Fruit fly (Drosophila melanogaster) whole organism, pupa: ENCODE data around the gene Atx-1.

Experiments
- CG10348 ChIP-seq: fragments of 200-800 bp; sonication (Bioruptor generic); IDR thresholded peaks from 2 replicates; pipeline ENCODE4 v1.3.6; 2022; ENCODE audit warnings: missing biosample characterization, missing genetic modification characterization
- CG12605 ChIP-seq: fragments of 200-800 bp; sonication (Bioruptor generic); IDR thresholded peaks from 2 replicates; pipeline ENCODE4 v1.3.6; 2022; ENCODE audit warnings: missing biosample characterization, missing genetic modification characterization
- CG13204 ChIP-seq: fragments of 200-800 bp; sonication (Bioruptor generic); optimal IDR thresholded peaks from 2 replicates; lab custom pipeline; 2018; ENCODE audit warnings: missing biosample characterization, mild to moderate bottlenecking, missing genetic modification characterization, moderate library complexity
- CG14655 ChIP-seq: fragments of 200-800 bp; sonication (Bioruptor generic); optimal IDR thresholded peaks from 3 replicates; lab custom pipeline; 2017; ENCODE audit warnings: mild to moderate bottlenecking, missing biosample characterization, missing genetic modification reagents, missing genetic modification characterization
- CG15710 ChIP-seq: fragments of 200-800 bp; sonication (Bioruptor generic); optimal IDR thresholded peaks from 2 replicates; lab custom pipeline; 2018; ENCODE audit warnings: missing biosample characterization, mild to moderate bottlenecking, missing genetic modification characterization, moderate library complexity
- CG17806 ChIP-seq: fragments of 200-800 bp; sonication (Bioruptor generic); optimal IDR thresholded peaks from 2 replicates; lab custom pipeline; 2018; ENCODE audit warnings: missing biosample characterization, mild to moderate bottlenecking, missing genetic modification characterization, moderate library complexity
- CG32121 ChIP-seq: fragments of 200-800 bp; sonication (Bioruptor generic); IDR thresholded peaks from 2 replicates; pipeline ENCODE4 v1.3.6; 2022; ENCODE audit warnings: missing biosample characterization, missing genetic modification characterization
- CG34367 ChIP-seq: fragments of 200-800 bp; sonication (Bioruptor generic); optimal IDR thresholded peaks from 2 replicates; lab custom pipeline; 2018; ENCODE audit warnings: missing biosample characterization, mild to moderate bottlenecking, missing genetic modification characterization
- CG4496 ChIP-seq: fragments of 200-800 bp; sonication (Bioruptor generic); IDR thresholded peaks from 3 replicates; pipeline ENCODE4 v1.3.6; 2022; ENCODE audit warnings: missing biosample characterization, missing genetic modification characterization
- CG8159 ChIP-seq: fragments of 200-800 bp; sonication (Bioruptor generic); optimal IDR thresholded peaks from 3 replicates; lab custom pipeline; 2018; ENCODE audit warnings: missing biosample characterization, mild to moderate bottlenecking, missing genetic modification characterization, moderate library complexity
- CG8301 ChIP-seq: fragments of 200-800 bp; sonication (Bioruptor generic); optimal IDR thresholded peaks from 2 replicates; lab custom pipeline; 2018; ENCODE audit warnings: missing biosample characterization, mild to moderate bottlenecking, missing genetic modification characterization
- CG9948 ChIP-seq: fragments of 200-800 bp; sonication (Bioruptor generic); optimal IDR thresholded peaks from 2 replicates; lab custom pipeline; 2018; ENCODE audit warnings: missing biosample characterization, mild to moderate bottlenecking, missing genetic modification characterization, moderate library complexity
- D1 ChIP-seq: fragments of 200-800 bp; sonication (Bioruptor generic); optimal IDR thresholded peaks from 2 replicates; lab custom pipeline; 2018; ENCODE audit warnings: missing biosample characterization, mild to moderate bottlenecking, missing genetic modification characterization, moderate library complexity
- EcR ChIP-seq: fragments of 200-800 bp; sonication (Bioruptor generic); optimal IDR thresholded peaks from 3 replicates; lab custom pipeline; 2019; ENCODE audit warnings: missing biosample characterization, missing genetic modification characterization, mild to moderate bottlenecking, moderate library complexity, missing genetic modification reagents
- Ets98B ChIP-seq: fragments of 200-800 bp; sonication (Bioruptor generic); IDR thresholded peaks from 2 replicates; pipeline ENCODE4 v1.3.6; 2022; ENCODE audit warnings: missing biosample characterization, missing genetic modification characterization
- Pif1A ChIP-seq: fragments of 200-800 bp; sonication (Bioruptor generic); optimal IDR thresholded peaks from 3 replicates; lab custom pipeline; 2016; ENCODE audit warnings: missing biosample characterization, missing genetic modification characterization
- Pif1B ChIP-seq: fragments of 200-800 bp; sonication (Bioruptor generic); optimal IDR thresholded peaks from 3 replicates; lab custom pipeline; 2016; ENCODE audit warnings: missing biosample characterization, missing genetic modification characterization
- Snoo ChIP-seq: fragments of 200-800 bp; sonication (Bioruptor generic); optimal IDR thresholded peaks from 3 replicates; lab custom pipeline; 2017; ENCODE audit warnings: missing biosample characterization, mild to moderate bottlenecking, missing genetic modification characterization, inconsistent platforms
- fd96Ca ChIP-seq: fragments of 200-800 bp; sonication (Bioruptor generic); IDR thresholded peaks from 3 replicates; pipeline ENCODE4 v1.3.6; 2022; ENCODE audit warnings: missing biosample characterization, missing genetic modification characterization
- gl ChIP-seq: fragments of 200-800 bp; sonication (Bioruptor generic); optimal IDR thresholded peaks from 2 replicates; lab custom pipeline; 2018; ENCODE audit warnings: missing biosample characterization, mild to moderate bottlenecking, missing genetic modification characterization
- rn ChIP-seq: fragments of 200-800 bp; sonication (Bioruptor generic); IDR thresholded peaks from 2 replicates; pipeline ENCODE4 v1.3.6; 2022; ENCODE audit warnings: missing biosample characterization, missing genetic modification characterization

Atx-1 gene

DNA sequence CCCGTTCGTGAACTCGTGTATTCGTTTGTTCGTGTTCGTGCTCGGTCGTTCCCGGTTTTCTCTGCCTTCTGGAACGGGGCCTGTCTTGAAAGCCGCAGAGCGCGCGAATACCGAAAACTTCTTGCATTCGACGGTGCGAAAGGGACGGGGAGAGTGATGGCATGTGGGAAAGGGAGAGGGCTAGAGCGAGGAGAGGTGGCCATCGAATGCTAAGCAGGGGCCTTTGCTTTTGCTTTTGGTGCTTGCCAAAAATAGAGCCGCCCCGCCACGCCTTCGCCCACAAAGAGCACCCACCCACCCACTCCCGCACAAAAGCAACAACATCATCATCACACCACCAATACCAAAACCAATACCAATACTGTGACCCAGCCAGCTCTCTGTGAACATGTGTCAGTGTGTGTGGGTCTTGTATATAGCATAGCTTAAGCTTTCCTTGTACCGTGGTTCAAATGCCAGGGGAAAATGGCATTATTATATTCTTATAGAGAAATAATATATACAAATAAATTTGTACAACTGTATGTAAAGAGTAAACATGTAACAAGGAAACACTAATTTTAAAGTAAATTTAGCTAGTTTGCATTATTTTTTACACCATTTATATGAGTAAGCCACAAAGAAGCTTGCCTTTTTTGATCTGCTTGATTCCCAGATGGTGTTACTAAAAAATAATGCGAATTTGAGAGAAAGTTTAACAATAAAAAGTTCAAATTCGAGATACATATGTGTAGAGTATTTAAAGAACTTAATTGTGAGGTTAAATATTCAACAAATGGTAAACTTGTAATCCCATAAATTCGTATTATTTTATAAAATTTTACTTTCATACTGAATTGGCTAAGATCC lies 44.4 kb downstream of the Atx-1 start, which contains the start of gene CG14434:
TSS of gene CG14434 (minus strand) at position 20 of the 849 bp plus-strand sequence.
- TF ChIP-seq gl (tag; lab: Kevin White, UChicago) (no peak), CG8159 (peak; percentile 87), Pif1A (GFP tag; lab: Kevin White, UChicago) (peak; percentile 70), CG32121 (no peak; the same call in 1 of the 2 replicates), CG9948 (tag; lab: Kevin White, UChicago) (peak; percentile 83), CG13204 (GFP tag; lab: Kevin White, UChicago) (peak; percentile 19), fd96Ca (GFP tag; lab: Robert Waterston, UW) (no peak), CG8301 (tag; lab: Kevin White, UChicago) (peak; percentile 79), EcR (peak; percentile 21), CG4496 (GFP tag; lab: Robert Waterston, UW) (peak; percentile 3; the same call in 2 of the 3 replicates), Ets98B (peak; percentile 5), rn (no peak), D1 (peak; percentile 28), CG14655 (peak; percentile 92), Snoo (tag; lab: Kevin White, UChicago) (peak; percentile 70), CG34367 (tag; lab: Kevin White, UChicago) (peak; percentile 62), CG10348 (GFP tag; lab: Robert Waterston, UW) (no peak), CG17806 (tag; lab: Kevin White, UChicago) (peak; percentile 62), CG15710 (peak; percentile 72), CG12605 (GFP tag; lab: Robert Waterston, UW) (no peak), Pif1B (GFP tag; lab: Kevin White, UChicago) (peak; percentile 56)

DNA sequence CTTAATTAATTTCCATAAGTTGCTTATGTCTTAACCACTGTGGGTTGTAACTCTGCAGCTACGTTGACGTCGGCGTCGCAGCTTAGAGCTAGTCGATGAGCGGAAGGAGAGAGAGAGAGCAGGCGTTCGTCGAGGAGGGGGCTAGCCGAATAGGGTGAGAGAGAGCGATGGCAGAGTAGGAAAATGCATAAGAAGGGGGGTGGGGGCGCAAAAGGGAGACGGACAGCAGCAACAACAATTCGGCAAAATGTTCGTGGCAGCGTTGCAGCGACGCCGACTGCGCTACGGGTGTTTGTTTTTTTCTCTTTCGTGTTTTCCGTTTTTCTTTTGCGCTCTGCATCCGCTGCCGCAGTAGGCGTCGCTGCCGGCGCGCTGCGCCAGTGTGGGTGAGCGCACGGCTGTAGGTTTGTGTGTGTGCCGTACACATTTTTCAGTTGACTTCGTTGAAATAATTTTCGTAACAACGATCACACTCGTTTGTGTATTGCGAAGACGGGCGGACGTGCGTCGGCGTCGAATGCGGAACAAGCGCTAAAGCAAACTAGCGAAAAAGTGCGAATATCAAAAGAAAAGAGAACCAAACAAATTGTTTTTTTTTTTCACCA lies 45.1 kb downstream of the Atx-1 start:
- no peak for TF ChIP-seq Pif1A (GFP tag; lab: Kevin White, UChicago)
- no peak for TF ChIP-seq CG10348 (GFP tag; lab: Robert Waterston, UW)
- TF ChIP-seq CG4496 (GFP tag; lab: Robert Waterston, UW): peak; percentile 52
- TF ChIP-seq CG9948 (tag; lab: Kevin White, UChicago): peak; percentile 12
- TF ChIP-seq CG13204 (GFP tag; lab: Kevin White, UChicago): peak; percentile 65
- peak; percentile 62 for TF ChIP-seq EcR
- no peak for TF ChIP-seq D1
- TF ChIP-seq CG17806 (tag; lab: Kevin White, UChicago): no peak
- peak; percentile 63 for TF ChIP-seq CG12605 (GFP tag; lab: Robert Waterston, UW)
- TF ChIP-seq CG8301 (tag; lab: Kevin White, UChicago): no peak
- no peak for TF ChIP-seq CG14655
- TF ChIP-seq rn: no peak
- TF ChIP-seq gl (tag; lab: Kevin White, UChicago): no peak
- TF ChIP-seq Pif1B (GFP tag; lab: Kevin White, UChicago): no peak
- no peak for TF ChIP-seq CG34367 (tag; lab: Kevin White, UChicago)
- peak; percentile 34; the same call in 1 of the 2 replicates for TF ChIP-seq Ets98B
- peak; percentile 30; the same call in 1 of the 2 replicates for TF ChIP-seq CG32121
- no peak for TF ChIP-seq CG8159
- peak; percentile 55; the same call in 1 of the 3 replicates for TF ChIP-seq fd96Ca (GFP tag; lab: Robert Waterston, UW)

DNA sequence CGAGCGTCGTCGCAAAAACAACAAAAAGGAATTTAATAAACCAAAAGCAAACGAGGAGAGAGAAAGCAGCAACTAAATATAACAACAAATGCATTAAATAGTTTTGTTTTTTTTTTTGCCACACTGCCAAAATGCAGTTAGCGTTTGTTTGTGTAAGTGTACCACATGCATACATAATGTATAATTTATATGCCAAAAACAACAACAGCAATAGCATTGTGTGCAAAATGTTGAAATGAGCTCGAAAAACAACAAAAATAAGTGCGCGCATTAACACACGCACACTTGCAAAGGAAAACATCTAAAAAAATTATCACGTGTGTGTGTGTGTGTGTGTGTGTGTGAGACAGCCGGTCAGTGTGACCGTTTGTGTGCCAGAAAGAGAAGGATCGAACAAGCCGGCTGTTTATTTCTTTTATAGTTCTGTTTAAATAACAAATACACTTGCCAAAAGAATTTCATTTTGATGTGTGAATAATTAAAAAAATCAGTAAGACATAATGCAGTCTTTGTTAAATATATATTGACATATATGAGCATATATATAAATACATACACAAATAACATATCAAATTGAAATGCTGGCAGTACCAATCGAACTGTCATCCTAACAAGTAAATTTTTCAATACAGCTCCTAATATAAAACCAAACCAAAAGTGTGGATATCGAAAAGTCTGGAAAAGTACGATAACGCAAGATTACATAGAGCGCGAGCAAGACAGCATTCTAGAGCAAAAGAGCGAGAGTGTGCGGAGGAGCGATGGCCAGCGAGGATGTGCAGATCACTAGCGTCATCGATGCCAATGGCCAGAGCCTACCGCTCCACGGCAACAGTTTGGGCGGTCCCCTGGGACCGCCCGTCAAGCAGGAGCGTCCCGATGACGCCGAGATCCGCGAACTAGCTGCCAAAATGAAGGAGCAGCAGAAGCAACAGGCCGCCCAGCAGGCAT lies 45.9 kb downstream of the Atx-1 start:
- TF ChIP-seq CG4496 (GFP tag; lab: Robert Waterston, UW) (0 out of 3 replicates have a peak, but pooled peaks have one; percentile 10), CG8301 (tag; lab: Kevin White, UChicago) (no peak), CG8159 (no peak), CG15710 (no peak), CG12605 (GFP tag; lab: Robert Waterston, UW) (no peak)

DNA sequence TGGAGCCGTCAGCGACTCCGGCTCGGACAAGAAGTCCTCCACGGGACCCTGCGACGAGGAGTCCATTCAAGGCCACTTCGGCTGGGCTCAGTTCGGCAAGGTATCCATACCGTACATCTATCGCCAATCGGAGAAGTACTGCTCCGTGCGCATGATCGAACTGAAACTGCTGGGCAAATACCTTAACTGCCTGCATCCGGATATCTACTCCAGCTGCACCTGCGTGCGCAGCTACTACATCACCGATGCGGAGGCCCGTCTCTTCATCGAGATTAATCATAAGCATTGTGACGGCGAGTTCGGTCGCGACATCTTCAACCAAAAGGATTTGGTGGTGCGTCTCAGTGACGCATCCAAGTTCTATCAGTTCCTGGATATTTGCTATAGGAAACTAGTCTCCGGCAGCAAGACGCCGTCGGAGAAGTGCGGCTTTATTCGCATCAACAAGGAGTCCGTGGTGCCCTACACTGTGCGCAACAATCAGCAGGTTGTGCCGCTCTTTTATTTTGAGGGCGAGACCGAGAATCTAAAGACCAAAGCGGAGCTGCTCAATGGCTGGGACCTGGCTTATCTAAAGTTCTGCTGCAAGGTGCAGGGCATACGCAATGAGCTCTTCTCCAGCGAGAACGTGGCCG lies 46.9 kb downstream of the Atx-1 start:
- TF ChIP-seq fd96Ca (GFP tag; lab: Robert Waterston, UW) (no peak), CG14655 (no peak), CG9948 (tag; lab: Kevin White, UChicago) (no peak), CG17806 (tag; lab: Kevin White, UChicago) (no peak)

DNA sequence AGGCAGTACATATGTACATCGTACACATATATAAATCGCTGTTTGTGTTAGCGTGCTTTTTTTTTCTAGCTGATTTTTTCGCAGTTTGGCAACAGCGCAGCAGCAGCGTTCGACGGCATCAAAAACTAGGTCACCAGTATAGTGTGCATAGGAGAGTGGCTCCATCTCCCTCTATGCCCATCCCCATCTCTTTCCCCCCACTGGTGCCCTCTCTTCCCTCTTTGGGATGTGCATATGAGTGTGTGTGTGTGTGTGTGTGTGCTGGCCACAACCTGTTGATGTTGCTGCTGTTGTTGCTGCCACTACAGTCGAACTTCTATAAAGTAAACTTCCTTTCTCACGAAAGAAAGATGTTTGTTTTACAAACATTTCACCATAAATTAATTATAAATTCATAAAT lies 48.7 kb downstream of the Atx-1 start:
- TF ChIP-seq Pif1B (GFP tag; lab: Kevin White, UChicago) (no peak), CG12605 (GFP tag; lab: Robert Waterston, UW) (0 out of 2 replicates have a peak, but pooled peaks have one; percentile 17)
